Fruit fly (Drosophila melanogaster) whole organism, prepupa: ENCODE data around the gene RpL34a.

ENCODE experiments used
- Blimp-1 ChIP-seq: fragments of 200-800 bp; sonication (Bioruptor generic); optimal IDR thresholded peaks from 3 replicates; lab custom pipeline; 2017; ENCODE audit warnings: missing biosample characterization, missing genetic modification characterization, mild to moderate bottlenecking, moderate library complexity, missing genetic modification reagents
- CG10631 ChIP-seq: fragments of 200-800 bp; sonication (Bioruptor generic); optimal IDR thresholded peaks from 2 replicates; lab custom pipeline; 2016; ENCODE audit warnings: missing biosample characterization, missing genetic modification characterization
- CG10669 ChIP-seq: fragments of 200-800 bp; sonication (Bioruptor generic); optimal IDR thresholded peaks from 3 replicates; lab custom pipeline; 2018; ENCODE audit warnings: missing biosample characterization, mild to moderate bottlenecking, missing genetic modification characterization, moderate library complexity
- CG11762 ChIP-seq: fragments of 200-800 bp; sonication (Bioruptor generic); optimal IDR thresholded peaks from 3 replicates; lab custom pipeline; 2016; ENCODE audit warnings: missing biosample characterization, missing genetic modification characterization; ENCODE audit not compliant: insufficient read depth
- CG11902 ChIP-seq: fragments of 200-800 bp; sonication (Bioruptor generic); optimal IDR thresholded peaks from 3 replicates; lab custom pipeline; 2016; ENCODE audit warnings: missing biosample characterization, missing genetic modification characterization
- CG15336 ChIP-seq: fragments of 200-800 bp; sonication (Bioruptor generic); IDR thresholded peaks from 2 replicates; pipeline ENCODE4 v1.3.6; 2022; ENCODE audit warnings: missing biosample characterization, missing genetic modification characterization
- CG1621 ChIP-seq: fragments of 200-800 bp; sonication (Bioruptor generic); optimal IDR thresholded peaks from 3 replicates; lab custom pipeline; 2018; ENCODE audit warnings: missing biosample characterization, mild to moderate bottlenecking, missing genetic modification characterization
- CG31627 ChIP-seq: fragments of 200-800 bp; sonication (Bioruptor generic); optimal IDR thresholded peaks from 3 replicates; lab custom pipeline; 2016; ENCODE audit warnings: missing biosample characterization, missing genetic modification characterization
- CG32006 ChIP-seq: fragments of 200-800 bp; sonication (Bioruptor generic); optimal IDR thresholded peaks from 3 replicates; lab custom pipeline; 2017; ENCODE audit warnings: missing biosample characterization, mild to moderate bottlenecking, missing genetic modification characterization
- CG3919 ChIP-seq: fragments of 200-800 bp; sonication (Bioruptor generic); optimal IDR thresholded peaks from 3 replicates; lab custom pipeline; 2016; ENCODE audit warnings: missing biosample characterization, missing genetic modification characterization
- CG6276 ChIP-seq: fragments of 200-800 bp; sonication (Bioruptor generic); optimal IDR thresholded peaks from 2 replicates; lab custom pipeline; 2017; ENCODE audit warnings: missing biosample characterization, mild to moderate bottlenecking, missing genetic modification characterization
- CG6792 ChIP-seq: fragments of 200-800 bp; sonication (Bioruptor generic); optimal IDR thresholded peaks from 3 replicates; lab custom pipeline; 2016; ENCODE audit warnings: missing biosample characterization, missing genetic modification characterization
- CG7368 ChIP-seq: fragments of 200-800 bp; sonication (Bioruptor generic); optimal IDR thresholded peaks from 3 replicates; lab custom pipeline; 2016; ENCODE audit warnings: missing biosample characterization, missing genetic modification characterization
- CG8632 ChIP-seq: fragments of 200-800 bp; sonication (Bioruptor generic); optimal IDR thresholded peaks from 3 replicates; lab custom pipeline; 2016; ENCODE audit warnings: missing biosample characterization, missing genetic modification characterization
- CG9139 ChIP-seq: fragments of 200-800 bp; sonication (Bioruptor generic); optimal IDR thresholded peaks from 3 replicates; lab custom pipeline; 2017; ENCODE audit warnings: missing biosample characterization, mild to moderate bottlenecking, missing genetic modification characterization
- Eip75B ChIP-seq: fragments of 200-800 bp; sonication (Bioruptor generic); optimal IDR thresholded peaks from 3 replicates; lab custom pipeline; 2016; ENCODE audit warnings: missing biosample characterization, missing genetic modification characterization
- Eip78C ChIP-seq: fragments of 200-800 bp; sonication (Bioruptor generic); peaks from one replicate; lab custom pipeline; 2016; ENCODE audit warnings: missing biosample characterization, missing genetic modification characterization
- Eip93F ChIP-seq: fragments of 200-800 bp; sonication (Bioruptor generic); optimal IDR thresholded peaks from 2 replicates; lab custom pipeline; 2016; ENCODE audit warnings: missing biosample characterization, mild to moderate bottlenecking, missing genetic modification characterization
- Ets96B ChIP-seq: fragments of 200-800 bp; optimal IDR thresholded peaks from 2 replicates; lab custom pipeline; 2019; ENCODE audit warnings: missing biosample characterization, mild to moderate bottlenecking, missing genetic modification characterization, moderate library complexity
- Gug ChIP-seq: fragments of 200-800 bp; sonication (Bioruptor generic); IDR thresholded peaks from 2 replicates; pipeline ENCODE4 v1.3.6; 2022; ENCODE audit warnings: missing biosample characterization, missing genetic modification characterization
- Hr38 ChIP-seq: sonication (Bioruptor generic); optimal IDR thresholded peaks from 2 replicates; lab custom pipeline; 2016; ENCODE audit warnings: missing biosample characterization, missing genetic modification characterization
- Hr4 ChIP-seq: fragments of 200-800 bp; sonication (Bioruptor generic); optimal IDR thresholded peaks from 3 replicates; lab custom pipeline; 2016; ENCODE audit warnings: missing biosample characterization, missing genetic modification characterization
- Lpt ChIP-seq: fragments of 200-800 bp; sonication (Bioruptor generic); optimal IDR thresholded peaks from 3 replicates; lab custom pipeline; 2016; ENCODE audit warnings: missing biosample characterization, missing genetic modification characterization
- Met ChIP-seq: fragments of 200-800 bp; sonication (Bioruptor generic); optimal IDR thresholded peaks from 3 replicates; lab custom pipeline; 2016; ENCODE audit warnings: missing biosample characterization, missing genetic modification characterization
- OdsH ChIP-seq: fragments of 200-800 bp; sonication (Bioruptor generic); optimal IDR thresholded peaks from 3 replicates; lab custom pipeline; 2016; ENCODE audit warnings: missing biosample characterization, missing genetic modification characterization
- Smox ChIP-seq: fragments of 200-800 bp; sonication (Bioruptor generic); optimal IDR thresholded peaks from 3 replicates; lab custom pipeline; 2016; ENCODE audit warnings: missing biosample characterization, missing genetic modification characterization
- Sox102F ChIP-seq: fragments of 200-800 bp; sonication (Bioruptor generic); optimal IDR thresholded peaks from 2 replicates; lab custom pipeline; 2016; ENCODE audit warnings: missing biosample characterization, mild to moderate bottlenecking, missing genetic modification characterization
- Sox14 ChIP-seq: fragments of 200-800 bp; sonication (Bioruptor generic); optimal IDR thresholded peaks from 3 replicates; lab custom pipeline; 2016; ENCODE audit warnings: missing biosample characterization, missing genetic modification characterization
- Sox15 ChIP-seq: fragments of 200-800 bp; sonication (Bioruptor generic); optimal IDR thresholded peaks from 3 replicates; lab custom pipeline; 2016; ENCODE audit warnings: missing biosample characterization, missing genetic modification characterization
- achi ChIP-seq: fragments of 200-800 bp; sonication (Bioruptor generic); optimal IDR thresholded peaks from 3 replicates; lab custom pipeline; 2016; ENCODE audit warnings: missing biosample characterization, missing genetic modification characterization
- acj6 ChIP-seq: fragments of 200-800 bp; sonication (Bioruptor generic); optimal IDR thresholded peaks from 3 replicates; lab custom pipeline; 2016; ENCODE audit warnings: missing biosample characterization, missing genetic modification characterization
- cyc ChIP-seq: fragments of 200-800 bp; sonication (Bioruptor generic); optimal IDR thresholded peaks from 3 replicates; lab custom pipeline; 2016; ENCODE audit warnings: missing biosample characterization, missing genetic modification characterization
- dac ChIP-seq: fragments of 200-800 bp; sonication (Bioruptor generic); optimal IDR thresholded peaks from 2 replicates; lab custom pipeline; 2017; ENCODE audit warnings: missing biosample characterization, mild to moderate bottlenecking, missing genetic modification characterization
- dsx ChIP-seq: fragments of 200-800 bp; optimal IDR thresholded peaks from 3 replicates; lab custom pipeline; 2019; ENCODE audit warnings: missing biosample characterization, mild to moderate bottlenecking, missing genetic modification characterization, moderate library complexity; ENCODE audit not compliant: poor library complexity, severe bottlenecking
- eg ChIP-seq: fragments of 200-800 bp; sonication (Bioruptor generic); IDR thresholded peaks from 3 replicates; pipeline ENCODE4 v1.3.6; 2022; ENCODE audit warnings: missing biosample characterization, missing genetic modification characterization
- esn ChIP-seq: fragments of 200-800 bp; sonication (Bioruptor generic); optimal IDR thresholded peaks from 2 replicates; lab custom pipeline; 2016; ENCODE audit warnings: missing biosample characterization, mild to moderate bottlenecking, missing genetic modification characterization, moderate library complexity
- fd85E ChIP-seq: fragments of 200-800 bp; sonication (Bioruptor generic); optimal IDR thresholded peaks from 3 replicates; lab custom pipeline; 2016; ENCODE audit warnings: missing biosample characterization, missing genetic modification characterization
- fkh ChIP-seq: fragments of 200-800 bp; sonication (Bioruptor generic); optimal IDR thresholded peaks from 3 replicates; lab custom pipeline; 2017; ENCODE audit warnings: missing biosample characterization, mild to moderate bottlenecking, missing genetic modification characterization, moderate library complexity
- lz ChIP-seq: fragments of 200-800 bp; sonication (Bioruptor generic); optimal IDR thresholded peaks from 3 replicates; lab custom pipeline; 2016; ENCODE audit warnings: missing biosample characterization, missing genetic modification characterization
- pdm3 ChIP-seq: fragments of 200-800 bp; sonication (Bioruptor generic); optimal IDR thresholded peaks from 3 replicates; lab custom pipeline; 2016; ENCODE audit warnings: missing biosample characterization, missing genetic modification characterization
- salr ChIP-seq, 2 experiments: fragments of 200-800 bp; sonication (Bioruptor generic); optimal IDR thresholded peaks; 3 replicates each; lab custom pipeline; 2016 to 2018; ENCODE audit warnings: missing biosample characterization in 2 of 2, missing genetic modification characterization in 2 of 2, mild to moderate bottlenecking in 1 of 2
- topi ChIP-seq: fragments of 200-800 bp; sonication (Bioruptor generic); optimal IDR thresholded peaks from 3 replicates; lab custom pipeline; 2016; ENCODE audit warnings: missing biosample characterization, missing genetic modification characterization

Gene RpL34a

dm6 chr3R:26105924-26106494 is 46.9 kb upstream of the RpL34a start (continued):
- peak; percentile 68 for TF ChIP-seq CG15336 (GFP tag; lab: Robert Waterston, UW)
- TF ChIP-seq CG1621 (tag; lab: Kevin White, UChicago), result no peak
- peak; percentile 44 for TF ChIP-seq CG3919 (GFP tag; lab: Kevin White, UChicago)
- no peak for TF ChIP-seq fkh (GFP tag; lab: Kevin White, UChicago)
- TF ChIP-seq Hr4 (GFP tag; lab: Kevin White, UChicago), result peak; percentile 43
- TF ChIP-seq dsx (GFP tag; lab: Kevin White, UChicago), result no peak
- TF ChIP-seq CG32006, result no peak
- TF ChIP-seq achi, result peak; percentile 42
- no peak for TF ChIP-seq Eip93F

- TF ChIP-seq lz (no peak), dsx (GFP tag; lab: Kevin White, UChicago) (no peak), topi (no peak), CG11762 (GFP tag; lab: Kevin White, UChicago) (no peak), Smox (no peak), CG1621 (tag; lab: Kevin White, UChicago) (no peak)
Measured at dm6 chr3R:26105407-26105806, 46.3 kb upstream of the RpL34a start.

dm6 chr3R:26105141-26105403 is 46.0 kb upstream of the RpL34a start:
- TF ChIP-seq Eip78C (GFP tag; lab: Kevin White, UChicago) (peak; percentile 16), CG10669 (GFP tag; lab: Kevin White, UChicago) (no peak)
- TF ChIP-seq, all 60 proteins: peak for 1

dm6 chr3R:26104302-26105140 is 45.5 kb upstream of the RpL34a start:
- peak; percentile 57 for TF ChIP-seq achi
- peak; percentile 3 for TF ChIP-seq CG11762 (GFP tag; lab: Kevin White, UChicago)
- no peak for TF ChIP-seq Hr38 (GFP tag; lab: Kevin White, UChicago)
- TF ChIP-seq esn, result peak; percentile 78
- peak; percentile 4 for TF ChIP-seq Eip93F
- TF ChIP-seq pdm3 (GFP tag; lab: Kevin White, UChicago), result peak; percentile 41
- peak; percentile 54 for TF ChIP-seq CG8632 (GFP tag; lab: Kevin White, UChicago)
- no peak for TF ChIP-seq CG9139 (GFP tag; lab: Kevin White, UChicago)
- TF ChIP-seq CG11902 (GFP tag; lab: Kevin White, UChicago), result peak; percentile 35
- TF ChIP-seq Sox102F (GFP tag; lab: Kevin White, UChicago), result peak; percentile 67
- TF ChIP-seq Met (GFP tag; lab: Kevin White, UChicago), result peak; percentile 79
- peak; percentile 76 for TF ChIP-seq cyc (GFP tag; lab: Kevin White, UChicago)
- peak; percentile 52 for TF ChIP-seq CG3919 (GFP tag; lab: Kevin White, UChicago)
- peak; percentile 9 for TF ChIP-seq CG6276
- peak; percentile 38 for TF ChIP-seq CG10631
- peak; percentile 32 for TF ChIP-seq CG7368
- TF ChIP-seq CG32006, result peak; percentile 55
- peak; percentile 51 for TF ChIP-seq Sox14 (GFP tag; lab: Kevin White, UChicago)
- no peak for TF ChIP-seq dac
- TF ChIP-seq dsx (GFP tag; lab: Kevin White, UChicago), result peak; percentile 28
- peak; percentile 84 for TF ChIP-seq topi
- peak; percentile 33 for TF ChIP-seq Lpt (GFP tag; lab: Kevin White, UChicago)
- peak; percentile 70 for TF ChIP-seq CG6792
- TF ChIP-seq Eip78C (GFP tag; lab: Kevin White, UChicago), result peak; percentile 81
- peak; percentile 74 for TF ChIP-seq Smox
- peak; percentile 66 for TF ChIP-seq eg (GFP tag; lab: Robert Waterston, UW)
- peak; percentile 77 for TF ChIP-seq CG31627
- peak; percentile 67 for TF ChIP-seq Hr4 (GFP tag; lab: Kevin White, UChicago)
- peak; percentile 12 for TF ChIP-seq Sox15 (GFP tag; lab: Kevin White, UChicago)
- TF ChIP-seq Ets96B (tag; lab: Kevin White, UChicago), result peak; percentile 13
- TF ChIP-seq fd85E (GFP tag; lab: Kevin White, UChicago), result no peak
- TF ChIP-seq OdsH (GFP tag; lab: Kevin White, UChicago), result peak; percentile 45
- peak; percentile 35 for TF ChIP-seq acj6 (GFP tag; lab: Kevin White, UChicago)
- peak; percentile 35 for TF ChIP-seq Blimp-1 (GFP tag; lab: Kevin White, UChicago)
- peak; percentile 71 for TF ChIP-seq Eip75B (GFP tag; lab: Kevin White, UChicago)
- TF ChIP-seq salr (GFP tag; optimal IDR thresholded peaks at IDR 0.05; lab: Kevin White, UChicago), result no peak
- TF ChIP-seq CG1621 (tag; lab: Kevin White, UChicago), result no peak
- peak; percentile 64 for TF ChIP-seq CG15336 (GFP tag; lab: Robert Waterston, UW)
- no peak for TF ChIP-seq Gug
